Worm (Caenorhabditis elegans) whole organism, mixed stage, embryonic: ENCODE results near the gene mes-6.

Experiments used
- M03D4.4 ChIP-seq: sonication (generic microtip); optimal IDR thresholded peaks from 2 replicates; lab custom pipeline; 2017; ENCODE audit warnings: mild to moderate bottlenecking, missing genetic modification characterization, missing compliant biosample characterization
- bed-3 ChIP-seq: fragments of 200-800 bp; sonication (Bioruptor generic); optimal IDR thresholded peaks from 3 replicates; lab custom pipeline; 2018; ENCODE audit warnings: mild to moderate bottlenecking, missing genetic modification characterization, moderate library complexity, missing compliant biosample characterization
- blmp-1 ChIP-seq: fragments of 150-350 bp; optimal IDR thresholded peaks from 2 replicates; lab custom pipeline; 2014; ENCODE audit warnings: missing biosample characterization, missing genetic modification characterization
- ceh-43 ChIP-seq: fragments of 200-800 bp; sonication (Bioruptor generic); optimal IDR thresholded peaks from 2 replicates; lab custom pipeline; 2018; ENCODE audit warnings: mild to moderate bottlenecking, missing genetic modification characterization, moderate library complexity, missing compliant biosample characterization
- ceh-83 ChIP-seq: fragments of 200-800 bp; sonication (Bioruptor generic); optimal IDR thresholded peaks from 2 replicates; lab custom pipeline; 2018; ENCODE audit warnings: mild to moderate bottlenecking, missing genetic modification characterization, missing compliant biosample characterization
- ces-1 ChIP-seq: fragments of 150-350 bp; optimal IDR thresholded peaks from 2 replicates; lab custom pipeline; 2014; ENCODE audit warnings: missing biosample characterization, missing genetic modification reagents, missing genetic modification characterization
- cnd-1 ChIP-seq: fragments of 200-800 bp; sonication (Bioruptor generic); optimal IDR thresholded peaks from 2 replicates; lab custom pipeline; 2018; ENCODE audit warnings: mild to moderate bottlenecking, missing genetic modification characterization, missing compliant biosample characterization
- drap-1 ChIP-seq: fragments of 200-800 bp; sonication (Bioruptor generic); optimal IDR thresholded peaks from 3 replicates; lab custom pipeline; 2018; ENCODE audit warnings: mild to moderate bottlenecking, missing genetic modification characterization, missing compliant biosample characterization
- elt-1 ChIP-seq: sonication (generic microtip); optimal IDR thresholded peaks from 2 replicates; lab custom pipeline; 2017; ENCODE audit warnings: missing genetic modification characterization, mild to moderate bottlenecking, missing compliant biosample characterization, antibody characterized with exemption, moderate library complexity, borderline replicate concordance; ENCODE audit not compliant: insufficient read depth
- elt-3 ChIP-seq: fragments of 150-350 bp; optimal IDR thresholded peaks from 2 replicates; lab custom pipeline; 2014; ENCODE audit warnings: missing biosample characterization, missing genetic modification characterization
- ham-2 ChIP-seq: fragments of 200-800 bp; sonication (Bioruptor generic); optimal IDR thresholded peaks from 2 replicates; lab custom pipeline; 2018; ENCODE audit warnings: mild to moderate bottlenecking, missing genetic modification characterization, missing compliant biosample characterization
- hlh-1 ChIP-seq: fragments of 150-350 bp; optimal IDR thresholded peaks from 2 replicates; lab custom pipeline; 2014; ENCODE audit warnings: missing biosample characterization, missing genetic modification reagents, missing genetic modification characterization
- lin-13 ChIP-seq: fragments of 150-350 bp; optimal IDR thresholded peaks from 2 replicates; lab custom pipeline; 2014; ENCODE audit warnings: missing biosample characterization, missing genetic modification characterization
- lin-32 ChIP-seq: fragments of 200-800 bp; sonication (Bioruptor generic); optimal IDR thresholded peaks from 2 replicates; lab custom pipeline; 2018; ENCODE audit warnings: mild to moderate bottlenecking, missing genetic modification characterization, missing compliant biosample characterization
- lsy-2 ChIP-seq: fragments of 150-350 bp; optimal IDR thresholded peaks from 2 replicates; lab custom pipeline; 2014; ENCODE audit warnings: missing biosample characterization, missing genetic modification characterization
- mab-5 ChIP-seq: fragments of 150-350 bp; optimal IDR thresholded peaks from 2 replicates; lab custom pipeline; 2014; ENCODE audit warnings: missing biosample characterization, missing genetic modification characterization
- mls-2 ChIP-seq: sonication (generic microtip); optimal IDR thresholded peaks from 2 replicates; lab custom pipeline; 2016; ENCODE audit warnings: mild to moderate bottlenecking, missing genetic modification characterization, moderate library complexity, missing compliant biosample characterization
- nhr-12 ChIP-seq: fragments of 150-350 bp; optimal IDR thresholded peaks from 2 replicates; lab custom pipeline; 2014; ENCODE audit warnings: missing biosample characterization, missing genetic modification characterization
- nhr-2 ChIP-seq: fragments of 150-350 bp; optimal IDR thresholded peaks from 2 replicates; lab custom pipeline; 2014; ENCODE audit warnings: missing biosample characterization, missing genetic modification characterization
- nhr-237 ChIP-seq: fragments of 150-350 bp; optimal IDR thresholded peaks from 2 replicates; lab custom pipeline; 2014; ENCODE audit warnings: missing biosample characterization, missing genetic modification characterization
- nhr-28 ChIP-seq: fragments of 150-350 bp; optimal IDR thresholded peaks from 2 replicates; lab custom pipeline; 2014; ENCODE audit warnings: missing biosample characterization, missing genetic modification characterization
- nhr-76 ChIP-seq: sonication (generic microtip); optimal IDR thresholded peaks from 2 replicates; lab custom pipeline; 2017; ENCODE audit warnings: missing biosample characterization, missing genetic modification characterization
- snpc-4 ChIP-seq: fragments of 150-350 bp; optimal IDR thresholded peaks from 2 replicates; lab custom pipeline; 2014; ENCODE audit warnings: missing biosample characterization, missing genetic modification characterization
- sptf-1 ChIP-seq: sonication (generic microtip); optimal IDR thresholded peaks from 2 replicates; lab custom pipeline; 2017; ENCODE audit warnings: mild to moderate bottlenecking, missing genetic modification characterization, moderate library complexity, missing compliant biosample characterization
- unc-120 ChIP-seq: sonication (generic microtip); optimal IDR thresholded peaks from 2 replicates; lab custom pipeline; 2017; ENCODE audit warnings: missing genetic modification characterization, missing compliant biosample characterization; ENCODE audit not compliant: poor library complexity, severe bottlenecking
- unc-39 ChIP-seq: fragments of 150-350 bp; optimal IDR thresholded peaks from 2 replicates; lab custom pipeline; 2014; ENCODE audit warnings: missing biosample characterization, missing genetic modification characterization
- unc-62 ChIP-seq: fragments of 150-350 bp; optimal IDR thresholded peaks from 2 replicates; lab custom pipeline; 2014; ENCODE audit warnings: missing biosample characterization, missing genetic modification reagents, missing genetic modification characterization
- zip-8 ChIP-seq: fragments of 150-350 bp; optimal IDR thresholded peaks from 2 replicates; lab custom pipeline; 2014; ENCODE audit warnings: missing biosample characterization, missing genetic modification characterization

mes-6 gene

DNA sequence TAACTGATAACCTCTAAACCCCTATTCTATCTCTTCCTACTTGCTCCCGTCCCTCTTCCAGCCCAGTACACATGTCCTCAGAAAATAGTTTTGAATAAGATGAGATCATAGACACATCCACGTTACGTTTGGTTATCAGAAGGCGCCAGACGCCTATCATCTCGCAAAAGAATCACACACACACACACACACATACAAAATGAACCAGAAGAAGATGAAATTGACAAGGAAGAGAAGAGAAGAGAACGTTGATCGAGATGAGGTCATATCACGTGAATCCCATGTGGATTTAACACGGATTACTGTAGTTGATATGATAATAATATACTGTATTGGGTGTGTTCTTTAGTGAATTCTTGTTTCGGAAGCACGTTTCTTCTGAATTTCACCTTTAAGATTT, 15.0 kb downstream of the mes-6 start:
- TF ChIP-seq unc-62 (GFP tag; lab: Kevin White, UChicago) = peak; percentile 70
- TF ChIP-seq blmp-1 (tag; lab: Kevin White, UChicago) = no peak
- TF ChIP-seq unc-120 = peak; percentile 47
- TF ChIP-seq hlh-1 = peak; percentile 55
- TF ChIP-seq lsy-2 (tag; lab: Kevin White, UChicago) = no peak

- no peak for TF ChIP-seq ham-2 (GFP tag; lab: Kevin White, UChicago)
- no peak for TF ChIP-seq unc-120
- no peak for TF ChIP-seq nhr-28 (tag; lab: Kevin White, UChicago)
- TF ChIP-seq nhr-12 (tag; lab: Kevin White, UChicago) = no peak
Measured at ce11 chrIV:8526579-8526978, 15.5 kb downstream of the mes-6 start.

DNA sequence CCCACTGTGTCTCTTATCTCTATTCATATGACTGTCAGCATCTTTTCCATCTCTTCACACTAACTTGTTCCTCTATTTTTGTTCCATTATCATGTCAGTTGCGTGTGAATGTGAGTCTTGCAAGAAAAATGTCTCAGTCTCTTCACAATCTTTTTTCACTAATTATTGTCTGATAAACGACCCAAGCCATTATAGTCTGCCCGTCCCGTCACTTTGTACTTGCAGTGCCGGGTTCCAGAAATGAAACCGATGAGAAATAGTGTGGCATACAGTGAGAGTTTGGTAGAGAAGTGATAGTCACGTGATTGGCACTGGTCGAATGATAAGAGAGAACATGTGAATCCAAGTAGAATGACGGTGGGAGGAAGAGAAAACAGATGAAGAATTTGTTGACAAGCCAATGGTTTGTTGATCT, 16.5 kb downstream of the mes-6 start:
- TF ChIP-seq mls-2 (tag; lab: Kevin White, UChicago) = no peak
- no peak for TF ChIP-seq nhr-237 (tag; lab: Kevin White, UChicago)
- TF ChIP-seq unc-39 (tag; lab: Kevin White, UChicago) = no peak
- TF ChIP-seq ceh-83 (GFP tag; lab: Kevin White, UChicago) = no peak
- no peak for TF ChIP-seq blmp-1 (tag; lab: Kevin White, UChicago)
- TF ChIP-seq unc-62 (GFP tag; lab: Kevin White, UChicago) = peak; percentile 35
- TF ChIP-seq elt-1 = no peak
- TF ChIP-seq unc-120 = peak; percentile 22
- peak; percentile 69 for TF ChIP-seq elt-3 (tag; lab: Kevin White, UChicago)
- no peak for TF ChIP-seq ham-2 (GFP tag; lab: Kevin White, UChicago)
- no peak for TF ChIP-seq cnd-1 (tag; lab: Kevin White, UChicago)

DNA sequence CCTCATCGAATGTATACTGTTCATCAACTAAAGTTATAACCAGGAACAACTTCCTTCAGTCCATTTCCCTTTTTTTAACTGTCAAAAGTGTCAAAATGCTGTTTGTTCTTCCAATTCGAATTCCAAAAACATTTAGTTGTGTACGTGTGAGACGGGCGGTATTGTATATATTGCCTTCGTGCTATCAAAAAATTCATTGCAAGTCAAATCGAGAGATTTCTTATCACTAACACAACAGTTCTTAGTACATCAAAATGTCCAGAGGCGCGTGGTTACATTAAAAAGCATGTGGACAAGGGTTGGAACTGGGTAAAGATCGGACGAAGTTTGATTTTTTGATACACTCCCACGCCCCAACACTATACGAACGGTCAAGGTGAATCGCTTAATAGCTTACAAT, 17.3 kb downstream of the mes-6 start:
- no peak for TF ChIP-seq ceh-83 (GFP tag; lab: Kevin White, UChicago)
- TF ChIP-seq unc-62 (GFP tag; lab: Kevin White, UChicago) = no peak
- TF ChIP-seq elt-1 = no peak
- TF ChIP-seq lin-13 = no peak
- no peak for TF ChIP-seq snpc-4 (tag; lab: Kevin White, UChicago)
- no peak for TF ChIP-seq ces-1
- TF ChIP-seq zip-8 = no peak
- TF ChIP-seq drap-1 (GFP tag; lab: Kevin White, UChicago) = no peak
- no peak for TF ChIP-seq nhr-2 (tag; lab: Kevin White, UChicago)
- no peak for TF ChIP-seq sptf-1 (tag; lab: Kevin White, UChicago)
- TF ChIP-seq elt-3 (tag; lab: Kevin White, UChicago) = no peak
- no peak for TF ChIP-seq ceh-43 (GFP tag; lab: Kevin White, UChicago)
- no peak for TF ChIP-seq unc-39 (tag; lab: Kevin White, UChicago)
- TF ChIP-seq unc-120 = no peak
- no peak for TF ChIP-seq lsy-2 (tag; lab: Kevin White, UChicago)
- no peak for TF ChIP-seq lin-32 (GFP tag; lab: Kevin White, UChicago)

- no peak for TF ChIP-seq snpc-4 (tag; lab: Kevin White, UChicago)
- no peak for TF ChIP-seq unc-39 (tag; lab: Kevin White, UChicago)
- TF ChIP-seq blmp-1 (tag; lab: Kevin White, UChicago) = no peak
- no peak for TF ChIP-seq nhr-2 (tag; lab: Kevin White, UChicago)
- TF ChIP-seq bed-3 (GFP tag; lab: Kevin White, UChicago) = no peak
- TF ChIP-seq cnd-1 (tag; lab: Kevin White, UChicago) = no peak
- no peak for TF ChIP-seq sptf-1 (tag; lab: Kevin White, UChicago)
- TF ChIP-seq ham-2 (GFP tag; lab: Kevin White, UChicago) = no peak
- TF ChIP-seq M03D4.4 = no peak
- no peak for TF ChIP-seq nhr-12 (tag; lab: Kevin White, UChicago)
- no peak for TF ChIP-seq unc-120
- TF ChIP-seq hlh-1 = no peak
- no peak for TF ChIP-seq drap-1 (GFP tag; lab: Kevin White, UChicago)
- TF ChIP-seq nhr-76 (tag; lab: Kevin White, UChicago) = no peak
- no peak for TF ChIP-seq mab-5 (tag; lab: Kevin White, UChicago)
- no peak for TF ChIP-seq unc-62 (GFP tag; lab: Kevin White, UChicago)
Measured at ce11 chrIV:8529039-8529438, 18.0 kb downstream of the mes-6 start.
